Worm (Caenorhabditis elegans) whole organism, L4/young adult: ENCODE results near the gene C23G10.1.

Experiments
- W03F9.2 ChIP-seq: fragments of 150-350 bp; optimal IDR thresholded peaks from 2 replicates; lab custom pipeline; 2014; ENCODE audit warnings: missing biosample characterization, missing genetic modification characterization
- him-1 ChIP-seq: sonication (generic microtip); optimal IDR thresholded peaks from 2 replicates; lab custom pipeline; 2016; ENCODE audit warnings: missing genotype, missing genetic modification reagents, missing genetic modification characterization, missing compliant biosample characterization

- TF ChIP-seq W03F9.2 (tag; lab: Kevin White, UChicago): no peak
- TF ChIP-seq him-1 (tag; lab: Kevin White, UChicago): no peak
Measured at ce11 chrIII:6183118-6183517, 26.0 kb upstream of the C23G10.1 start, which contains the start of gene nas-28.
